Fruit fly (Drosophila melanogaster) whole organism, pupa: ENCODE results near the gene TwdlQ.

Experiments
- CG10348 ChIP-seq: fragments of 200-800 bp; sonication (Bioruptor generic); IDR thresholded peaks from 2 replicates; pipeline ENCODE4 v1.3.6; 2022; ENCODE audit warnings: missing biosample characterization, missing genetic modification characterization
- CG12605 ChIP-seq: fragments of 200-800 bp; sonication (Bioruptor generic); IDR thresholded peaks from 2 replicates; pipeline ENCODE4 v1.3.6; 2022; ENCODE audit warnings: missing biosample characterization, missing genetic modification characterization
- CG13204 ChIP-seq: fragments of 200-800 bp; sonication (Bioruptor generic); optimal IDR thresholded peaks from 2 replicates; lab custom pipeline; 2018; ENCODE audit warnings: missing biosample characterization, mild to moderate bottlenecking, missing genetic modification characterization, moderate library complexity
- CG14655 ChIP-seq: fragments of 200-800 bp; sonication (Bioruptor generic); optimal IDR thresholded peaks from 3 replicates; lab custom pipeline; 2017; ENCODE audit warnings: mild to moderate bottlenecking, missing biosample characterization, missing genetic modification reagents, missing genetic modification characterization
- CG15710 ChIP-seq: fragments of 200-800 bp; sonication (Bioruptor generic); optimal IDR thresholded peaks from 2 replicates; lab custom pipeline; 2018; ENCODE audit warnings: missing biosample characterization, mild to moderate bottlenecking, missing genetic modification characterization, moderate library complexity
- CG17806 ChIP-seq: fragments of 200-800 bp; sonication (Bioruptor generic); optimal IDR thresholded peaks from 2 replicates; lab custom pipeline; 2018; ENCODE audit warnings: missing biosample characterization, mild to moderate bottlenecking, missing genetic modification characterization, moderate library complexity
- CG32121 ChIP-seq: fragments of 200-800 bp; sonication (Bioruptor generic); IDR thresholded peaks from 2 replicates; pipeline ENCODE4 v1.3.6; 2022; ENCODE audit warnings: missing biosample characterization, missing genetic modification characterization
- CG34367 ChIP-seq: fragments of 200-800 bp; sonication (Bioruptor generic); optimal IDR thresholded peaks from 2 replicates; lab custom pipeline; 2018; ENCODE audit warnings: missing biosample characterization, mild to moderate bottlenecking, missing genetic modification characterization
- CG4496 ChIP-seq: fragments of 200-800 bp; sonication (Bioruptor generic); IDR thresholded peaks from 3 replicates; pipeline ENCODE4 v1.3.6; 2022; ENCODE audit warnings: missing biosample characterization, missing genetic modification characterization
- CG8159 ChIP-seq: fragments of 200-800 bp; sonication (Bioruptor generic); optimal IDR thresholded peaks from 3 replicates; lab custom pipeline; 2018; ENCODE audit warnings: missing biosample characterization, mild to moderate bottlenecking, missing genetic modification characterization, moderate library complexity
- CG8301 ChIP-seq: fragments of 200-800 bp; sonication (Bioruptor generic); optimal IDR thresholded peaks from 2 replicates; lab custom pipeline; 2018; ENCODE audit warnings: missing biosample characterization, mild to moderate bottlenecking, missing genetic modification characterization
- CG9948 ChIP-seq: fragments of 200-800 bp; sonication (Bioruptor generic); optimal IDR thresholded peaks from 2 replicates; lab custom pipeline; 2018; ENCODE audit warnings: missing biosample characterization, mild to moderate bottlenecking, missing genetic modification characterization, moderate library complexity
- EcR ChIP-seq: fragments of 200-800 bp; sonication (Bioruptor generic); optimal IDR thresholded peaks from 3 replicates; lab custom pipeline; 2019; ENCODE audit warnings: missing biosample characterization, missing genetic modification characterization, mild to moderate bottlenecking, moderate library complexity, missing genetic modification reagents
- Ets98B ChIP-seq: fragments of 200-800 bp; sonication (Bioruptor generic); IDR thresholded peaks from 2 replicates; pipeline ENCODE4 v1.3.6; 2022; ENCODE audit warnings: missing biosample characterization, missing genetic modification characterization
- Pif1A ChIP-seq: fragments of 200-800 bp; sonication (Bioruptor generic); optimal IDR thresholded peaks from 3 replicates; lab custom pipeline; 2016; ENCODE audit warnings: missing biosample characterization, missing genetic modification characterization
- Pif1B ChIP-seq: fragments of 200-800 bp; sonication (Bioruptor generic); optimal IDR thresholded peaks from 3 replicates; lab custom pipeline; 2016; ENCODE audit warnings: missing biosample characterization, missing genetic modification characterization
- Snoo ChIP-seq: fragments of 200-800 bp; sonication (Bioruptor generic); optimal IDR thresholded peaks from 3 replicates; lab custom pipeline; 2017; ENCODE audit warnings: missing biosample characterization, mild to moderate bottlenecking, missing genetic modification characterization, inconsistent platforms
- fd96Ca ChIP-seq: fragments of 200-800 bp; sonication (Bioruptor generic); IDR thresholded peaks from 3 replicates; pipeline ENCODE4 v1.3.6; 2022; ENCODE audit warnings: missing biosample characterization, missing genetic modification characterization
- gl ChIP-seq: fragments of 200-800 bp; sonication (Bioruptor generic); optimal IDR thresholded peaks from 2 replicates; lab custom pipeline; 2018; ENCODE audit warnings: missing biosample characterization, mild to moderate bottlenecking, missing genetic modification characterization
- rn ChIP-seq: fragments of 200-800 bp; sonication (Bioruptor generic); IDR thresholded peaks from 2 replicates; pipeline ENCODE4 v1.3.6; 2022; ENCODE audit warnings: missing biosample characterization, missing genetic modification characterization

TwdlQ gene

DNA sequence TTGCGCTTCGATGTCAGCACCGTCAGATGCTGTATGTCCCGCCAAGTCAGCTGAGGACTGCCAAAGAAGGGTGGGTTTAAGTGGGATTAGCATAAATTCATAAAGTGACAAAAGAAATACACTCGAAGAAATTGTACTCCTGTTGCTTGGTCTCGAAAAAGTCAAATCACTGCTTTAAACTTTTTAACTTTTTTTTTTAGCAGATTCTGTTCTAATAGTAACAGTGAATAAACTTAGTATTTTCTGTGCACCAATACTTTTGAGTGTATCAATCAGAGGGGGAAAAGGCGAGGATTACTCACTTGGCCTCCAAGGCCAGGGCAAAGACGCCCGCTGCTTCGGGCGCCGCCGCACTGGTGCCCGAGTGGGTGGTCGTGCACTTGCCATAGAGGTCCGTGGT, 6.7 kb upstream of the TwdlQ start:
- TF ChIP-seq fd96Ca (GFP tag; lab: Robert Waterston, UW) (no peak), CG12605 (GFP tag; lab: Robert Waterston, UW) (no peak), CG32121 (GFP tag; lab: Robert Waterston, UW) (no peak), CG10348 (GFP tag; lab: Robert Waterston, UW) (no peak), rn (no peak), CG4496 (no peak), CG8301 (no peak), Pif1B (GFP tag; lab: Kevin White, UChicago) (no peak)
- TF ChIP-seq, all 21 proteins: peak for 0

DNA sequence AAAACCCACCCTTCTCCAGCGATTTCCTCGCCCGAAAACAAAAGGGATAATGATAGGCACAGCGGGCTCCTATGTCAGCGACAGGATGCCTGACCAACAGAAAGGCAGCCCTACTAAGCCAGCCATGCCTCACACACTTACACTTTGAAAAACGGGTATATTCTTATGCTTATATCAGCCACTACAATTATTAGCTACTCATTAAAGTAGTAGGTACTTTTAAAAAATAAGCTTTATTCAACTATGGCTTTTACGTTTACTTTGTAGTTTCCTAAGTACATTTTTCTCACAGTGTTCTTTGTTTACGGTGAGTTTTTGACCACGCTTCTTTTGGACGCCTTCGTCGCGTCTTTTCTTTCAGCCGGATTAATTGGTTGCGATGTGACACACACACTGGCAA, 3.2 kb downstream of the TwdlQ start:
- TF ChIP-seq rn: no peak
- TF ChIP-seq CG10348 (GFP tag; lab: Robert Waterston, UW): no peak
- TF ChIP-seq CG8301: no peak
- no peak for TF ChIP-seq Snoo (tag; lab: Kevin White, UChicago)
- TF ChIP-seq, all 21 proteins: peak for 0

DNA sequence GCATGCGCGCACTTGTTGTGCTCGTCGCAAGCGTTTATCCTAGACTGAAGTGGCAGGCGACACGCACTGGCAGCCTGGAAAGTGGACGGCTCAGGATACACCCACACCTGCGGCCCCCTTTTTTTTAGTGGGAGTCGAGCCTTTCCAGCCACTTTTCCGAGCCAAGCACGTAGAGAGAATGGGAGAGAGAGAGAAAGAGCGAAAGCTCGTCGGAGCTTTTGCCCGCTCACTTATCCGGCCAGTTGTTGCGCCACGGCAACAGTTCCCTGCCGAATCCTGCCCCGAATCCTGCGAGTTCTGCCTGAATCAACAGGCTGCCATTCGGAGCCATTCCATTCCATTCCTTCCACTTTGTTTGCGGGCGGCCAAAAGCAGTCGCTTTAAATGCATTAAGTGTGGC, 11.4 kb downstream of the TwdlQ start, which contains the start of gene beat-VII:
Gene beat-VII (minus strand): TSS at position 20 of the 400 bp plus-strand sequence.
- no peak for TF ChIP-seq rn
- TF ChIP-seq CG12605 (GFP tag; lab: Robert Waterston, UW): peak; percentile 80
- TF ChIP-seq CG15710 (tag; lab: Kevin White, UChicago): no peak
- no peak for TF ChIP-seq CG14655 (GFP tag; lab: Kevin White, UChicago)
- TF ChIP-seq fd96Ca (GFP tag; lab: Robert Waterston, UW): no peak
- no peak for TF ChIP-seq Pif1A (GFP tag; lab: Kevin White, UChicago)
- TF ChIP-seq Pif1B (GFP tag; lab: Kevin White, UChicago): no peak
- TF ChIP-seq CG10348 (GFP tag; lab: Robert Waterston, UW): no peak
- no peak for TF ChIP-seq EcR (GFP tag; lab: Kevin White, UChicago)
- TF ChIP-seq CG9948 (tag; lab: Kevin White, UChicago): no peak
- TF ChIP-seq Snoo (tag; lab: Kevin White, UChicago): no peak
- no peak for TF ChIP-seq CG4496
- TF ChIP-seq CG8159 (tag; lab: Kevin White, UChicago): no peak
- no peak for TF ChIP-seq CG17806
- no peak for TF ChIP-seq CG34367 (tag; lab: Kevin White, UChicago)
- no peak for TF ChIP-seq Ets98B (GFP tag; lab: Robert Waterston, UW)
- TF ChIP-seq gl: no peak
- TF ChIP-seq CG13204 (GFP tag; lab: Kevin White, UChicago): peak; percentile 3

DNA sequence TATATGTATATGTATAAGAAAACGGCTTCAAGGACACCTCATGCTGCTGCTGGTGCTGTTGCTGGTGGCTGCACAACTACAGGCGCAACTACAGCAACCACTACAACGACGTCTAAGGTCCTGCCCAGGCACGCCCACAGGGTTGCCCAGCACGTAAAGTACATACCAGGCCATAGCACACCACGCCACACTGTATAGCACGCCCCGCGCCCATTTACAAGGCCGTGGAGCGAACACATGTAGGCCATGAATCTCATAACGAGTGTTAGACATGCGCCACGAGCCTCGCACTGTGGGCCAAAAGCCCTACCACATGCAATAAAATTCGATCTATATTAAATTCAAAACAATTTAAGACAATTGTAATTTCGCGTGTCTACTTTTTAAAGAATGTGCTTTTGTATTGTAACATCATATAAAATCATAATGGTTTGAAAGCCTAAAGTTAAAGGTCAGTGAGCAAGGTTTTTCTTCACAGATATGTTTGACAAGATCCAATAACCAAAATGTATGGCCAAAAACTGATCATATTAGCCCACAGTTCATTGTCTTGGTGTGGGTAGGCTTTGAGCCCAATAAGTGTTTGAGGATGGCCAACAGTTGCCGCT, 21.8 kb downstream of the TwdlQ start:
- TF ChIP-seq fd96Ca (GFP tag; lab: Robert Waterston, UW) (no peak), CG9948 (tag; lab: Kevin White, UChicago) (no peak), Pif1B (GFP tag; lab: Kevin White, UChicago) (no peak), CG8159 (tag; lab: Kevin White, UChicago) (peak; percentile 6), CG8301 (no peak), Pif1A (GFP tag; lab: Kevin White, UChicago) (no peak), CG12605 (GFP tag; lab: Robert Waterston, UW) (no peak), CG14655 (GFP tag; lab: Kevin White, UChicago) (peak; percentile 15), CG32121 (GFP tag; lab: Robert Waterston, UW) (no peak), gl (no peak)

DNA sequence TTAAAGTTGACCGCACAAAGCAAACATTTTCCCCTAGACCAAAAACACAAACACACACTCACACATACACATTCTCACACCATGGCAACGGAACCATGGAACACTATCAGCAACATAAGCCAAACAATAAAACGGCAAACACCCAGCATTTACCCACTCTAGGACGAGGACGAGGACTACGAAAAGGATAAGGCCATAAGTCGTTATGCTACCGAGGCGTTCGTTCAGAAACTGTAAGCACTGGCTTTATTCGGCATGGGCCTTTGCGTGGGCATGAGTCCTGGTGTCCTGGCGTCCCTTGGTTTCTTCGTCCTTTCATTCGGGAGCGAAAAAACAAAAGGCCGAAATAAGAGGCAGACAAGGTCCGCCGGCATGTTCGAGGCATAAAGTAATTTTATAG, 23.1 kb downstream of the TwdlQ start:
- no peak for TF ChIP-seq CG15710 (tag; lab: Kevin White, UChicago)
- TF ChIP-seq CG17806: no peak
- TF ChIP-seq CG9948 (tag; lab: Kevin White, UChicago): no peak
- TF ChIP-seq CG14655 (GFP tag; lab: Kevin White, UChicago): no peak

dm6 chr3R:26656140-26656539, 37.2 kb downstream of the TwdlQ start, which contains the start of gene Tb:
Gene Tb (plus strand): TSS chr3R:26656440.
- TF ChIP-seq CG13204 (GFP tag; lab: Kevin White, UChicago): no peak
- no peak for TF ChIP-seq CG14655 (GFP tag; lab: Kevin White, UChicago)
- no peak for TF ChIP-seq fd96Ca (GFP tag; lab: Robert Waterston, UW)
- TF ChIP-seq CG4496: no peak
- no peak for TF ChIP-seq gl
- TF ChIP-seq Snoo (tag; lab: Kevin White, UChicago): no peak
- TF ChIP-seq CG17806: no peak
- no peak for TF ChIP-seq CG10348 (GFP tag; lab: Robert Waterston, UW)
- no peak for TF ChIP-seq Pif1A (GFP tag; lab: Kevin White, UChicago)
- TF ChIP-seq CG12605 (GFP tag; lab: Robert Waterston, UW): no peak
- TF ChIP-seq CG8301: no peak
- TF ChIP-seq Pif1B (GFP tag; lab: Kevin White, UChicago): no peak
- TF ChIP-seq CG15710 (tag; lab: Kevin White, UChicago): no peak
- TF ChIP-seq EcR (GFP tag; lab: Kevin White, UChicago): no peak
- no peak for TF ChIP-seq CG34367 (tag; lab: Kevin White, UChicago)
- TF ChIP-seq CG32121 (GFP tag; lab: Robert Waterston, UW): no peak
- TF ChIP-seq rn: no peak
- TF ChIP-seq Ets98B (GFP tag; lab: Robert Waterston, UW): no peak
- TF ChIP-seq CG9948 (tag; lab: Kevin White, UChicago): no peak
